Worm (Caenorhabditis elegans) whole organism, mixed stage, embryonic: ENCODE measurements around the gene R13H4.5.

Experiments
- ceh-83 ChIP-seq: fragments of 200-800 bp; sonication (Bioruptor generic); optimal IDR thresholded peaks from 2 replicates; lab custom pipeline; 2018; ENCODE audit warnings: mild to moderate bottlenecking, missing genetic modification characterization, missing compliant biosample characterization
- elt-3 ChIP-seq: fragments of 150-350 bp; optimal IDR thresholded peaks from 2 replicates; lab custom pipeline; 2014; ENCODE audit warnings: missing biosample characterization, missing genetic modification characterization
- flh-1 ChIP-seq: fragments of 200-800 bp; sonication (Bioruptor generic); optimal IDR thresholded peaks from 2 replicates; lab custom pipeline; 2018; ENCODE audit warnings: mild to moderate bottlenecking, missing genetic modification characterization, moderate library complexity, missing compliant biosample characterization
- lsy-2 ChIP-seq: fragments of 150-350 bp; optimal IDR thresholded peaks from 2 replicates; lab custom pipeline; 2014; ENCODE audit warnings: missing biosample characterization, missing genetic modification characterization
- nhr-237 ChIP-seq: fragments of 150-350 bp; optimal IDR thresholded peaks from 2 replicates; lab custom pipeline; 2014; ENCODE audit warnings: missing biosample characterization, missing genetic modification characterization
- unc-39 ChIP-seq: fragments of 150-350 bp; optimal IDR thresholded peaks from 2 replicates; lab custom pipeline; 2014; ENCODE audit warnings: missing biosample characterization, missing genetic modification characterization
- unc-62 ChIP-seq: fragments of 150-350 bp; optimal IDR thresholded peaks from 2 replicates; lab custom pipeline; 2014; ENCODE audit warnings: missing biosample characterization, missing genetic modification reagents, missing genetic modification characterization
- zip-8 ChIP-seq: fragments of 150-350 bp; optimal IDR thresholded peaks from 2 replicates; lab custom pipeline; 2014; ENCODE audit warnings: missing biosample characterization, missing genetic modification characterization
- ztf-11 ChIP-seq: fragments of 150-350 bp; optimal IDR thresholded peaks from 2 replicates; lab custom pipeline; 2014; ENCODE audit warnings: missing biosample characterization, missing genetic modification characterization

- no peak for TF ChIP-seq unc-62 (GFP tag; lab: Kevin White, UChicago)
- TF ChIP-seq lsy-2: no peak
- no peak for TF ChIP-seq elt-3 (tag; lab: Kevin White, UChicago)
- no peak for TF ChIP-seq zip-8
- no peak for TF ChIP-seq flh-1
- no peak for TF ChIP-seq ceh-83 (GFP tag; lab: Kevin White, UChicago)
- TF ChIP-seq ztf-11 (tag; lab: Kevin White, UChicago): no peak
- no peak for TF ChIP-seq unc-39 (tag; lab: Kevin White, UChicago)
- no peak for TF ChIP-seq nhr-237 (tag; lab: Kevin White, UChicago)
Observed at ce11 chrV:11879732-11880131, 19.3 kb downstream of the R13H4.5 start, which contains the start of gene sulp-5.
